Fruit fly (Drosophila melanogaster) whole organism, embryonic: ENCODE results near the gene CG43295.
A peak's percentile ranks its signal among the peaks of the same experiment; 100 is the strongest.

Source experiments
- BEAF-32 ChIP-seq: fragments of 200-800 bp; sonication (Bioruptor generic); optimal IDR thresholded peaks from 3 replicates; lab custom pipeline; 2017; ENCODE audit warnings: missing biosample characterization, missing genetic modification characterization, mild to moderate bottlenecking, moderate library complexity, missing genetic modification reagents
- C15 ChIP-seq: fragments of 200-800 bp; sonication (Bioruptor generic); IDR thresholded peaks from 3 replicates; pipeline ENCODE4 v1.3.6; 2022; ENCODE audit warnings: missing biosample characterization, missing genetic modification characterization
- CG1024 ChIP-seq: fragments of 200-800 bp; sonication (Bioruptor generic); IDR thresholded peaks from 2 replicates; pipeline ENCODE4 v1.3.6; 2022; ENCODE audit warnings: missing biosample characterization, missing genetic modification characterization
- CG11398 ChIP-seq: fragments of 200-800 bp; sonication (Bioruptor generic); optimal IDR thresholded peaks from 2 replicates; lab custom pipeline; 2016; ENCODE audit warnings: missing biosample characterization, missing genetic modification characterization
- CG11560 ChIP-seq: fragments of 200-800 bp; sonication (Bioruptor generic); IDR thresholded peaks from 3 replicates; pipeline ENCODE4 v1.3.6; 2022; ENCODE audit warnings: missing biosample characterization, missing genetic modification characterization
- CG13123 ChIP-seq: fragments of 200-800 bp; sonication (Bioruptor generic); optimal IDR thresholded peaks from 2 replicates; lab custom pipeline; 2016; ENCODE audit warnings: missing biosample characterization, missing genetic modification characterization
- CG14860 ChIP-seq: fragments of 200-800 bp; sonication (Bioruptor generic); IDR thresholded peaks from 3 replicates; pipeline ENCODE4 v1.3.6; 2022; ENCODE audit warnings: missing biosample characterization, missing genetic modification characterization; ENCODE audit not compliant: partially characterized antibody
- CG1792 ChIP-seq: fragments of 200-800 bp; sonication (Bioruptor generic); optimal IDR thresholded peaks from 2 replicates; lab custom pipeline; 2016; ENCODE audit warnings: missing biosample characterization, missing genetic modification characterization
- CG2120 ChIP-seq: fragments of 200-800 bp; sonication (Bioruptor generic); optimal IDR thresholded peaks from 3 replicates; lab custom pipeline; 2016; ENCODE audit warnings: missing biosample characterization, missing genetic modification characterization
- CG2199 ChIP-seq: fragments of 200-800 bp; sonication (Bioruptor generic); IDR thresholded peaks from 3 replicates; pipeline ENCODE4 v1.3.6; 2022; ENCODE audit warnings: missing biosample characterization, missing genetic modification characterization
- CG32767 ChIP-seq: fragments of 200-800 bp; sonication (Bioruptor generic); IDR thresholded peaks from 2 replicates; pipeline ENCODE4 v1.3.6; 2022; ENCODE audit warnings: missing biosample characterization, missing genetic modification characterization
- CG3407 ChIP-seq: fragments of 200-800 bp; sonication (Bioruptor generic); optimal IDR thresholded peaks from 2 replicates; lab custom pipeline; 2018; ENCODE audit warnings: missing biosample characterization, mild to moderate bottlenecking, missing genetic modification characterization
- CG4730 ChIP-seq: fragments of 200-800 bp; sonication (Bioruptor generic); IDR thresholded peaks from 2 replicates; pipeline ENCODE4 v1.3.6; 2022; ENCODE audit warnings: missing biosample characterization, missing genetic modification characterization
- CG6175 ChIP-seq: fragments of 200-800 bp; sonication (Bioruptor generic); IDR thresholded peaks from 3 replicates; pipeline ENCODE4 v1.3.6; 2022; ENCODE audit warnings: missing biosample characterization, missing genetic modification characterization
- CG6254 ChIP-seq: fragments of 200-800 bp; sonication (Bioruptor generic); optimal IDR thresholded peaks from 3 replicates; lab custom pipeline; 2017; ENCODE audit warnings: mild to moderate bottlenecking, missing biosample characterization, missing genetic modification reagents, missing genetic modification characterization
- CG7372 ChIP-seq: fragments of 200-800 bp; sonication (Bioruptor generic); IDR thresholded peaks from 2 replicates; pipeline ENCODE4 v1.3.6; 2022; ENCODE audit warnings: missing biosample characterization, missing genetic modification characterization
- CG8924 ChIP-seq: fragments of 200-800 bp; optimal IDR thresholded peaks from 3 replicates; lab custom pipeline; 2019; ENCODE audit warnings: missing biosample characterization, mild to moderate bottlenecking, missing genetic modification characterization, moderate library complexity
- CG8944 ChIP-seq: fragments of 200-800 bp; sonication (Bioruptor generic); optimal IDR thresholded peaks from 3 replicates; lab custom pipeline; 2016; ENCODE audit warnings: missing biosample characterization, missing genetic modification characterization
- D19B ChIP-seq: fragments of 200-800 bp; sonication (Bioruptor generic); optimal IDR thresholded peaks from 2 replicates; lab custom pipeline; 2017; ENCODE audit warnings: missing biosample characterization, mild to moderate bottlenecking, missing genetic modification characterization
- Dll ChIP-seq: fragments of 200-800 bp; sonication (Bioruptor generic); IDR thresholded peaks from 4 replicates; pipeline ENCODE4 v1.3.6; 2022; ENCODE audit warnings: missing biosample characterization, missing genetic modification characterization; ENCODE audit not compliant: partially characterized antibody
- Drgx ChIP-seq: fragments of 200-800 bp; sonication (Bioruptor generic); IDR thresholded peaks from 2 replicates; pipeline ENCODE4 v1.3.6; 2022; ENCODE audit warnings: missing biosample characterization, missing genetic modification characterization
- Fer1 ChIP-seq: fragments of 200-800 bp; sonication (Bioruptor generic); optimal IDR thresholded peaks from 2 replicates; lab custom pipeline; 2017; ENCODE audit warnings: missing biosample characterization, mild to moderate bottlenecking, missing genetic modification characterization
- Gsc ChIP-seq: fragments of 200-800 bp; sonication (Bioruptor generic); IDR thresholded peaks from 2 replicates; pipeline ENCODE4 v1.3.6; 2022; ENCODE audit warnings: missing biosample characterization, missing genetic modification characterization
- HLH3B ChIP-seq: fragments of 200-800 bp; sonication (Bioruptor generic); IDR thresholded peaks from 2 replicates; pipeline ENCODE4 v1.3.6; 2022; ENCODE audit warnings: missing biosample characterization, missing genetic modification characterization
- Lim3 ChIP-seq: fragments of 200-800 bp; sonication (Bioruptor generic); IDR thresholded peaks from 2 replicates; pipeline ENCODE4 v1.3.6; 2022; ENCODE audit warnings: missing biosample characterization, missing genetic modification characterization
- MESR4 ChIP-seq: fragments of 200-800 bp; sonication (Bioruptor generic); optimal IDR thresholded peaks from 2 replicates; lab custom pipeline; 2018; ENCODE audit warnings: missing biosample characterization, mild to moderate bottlenecking, missing genetic modification characterization, moderate library complexity
- Nf-YA ChIP-seq: fragments of 200-800 bp; sonication (Bioruptor generic); IDR thresholded peaks from 2 replicates; pipeline ENCODE4 v1.3.6; 2022; ENCODE audit warnings: missing biosample characterization, missing genetic modification characterization
- Oaz ChIP-seq: fragments of 200-800 bp; sonication (Bioruptor generic); IDR thresholded peaks from 2 replicates; pipeline ENCODE4 v1.3.6; 2022; ENCODE audit warnings: missing biosample characterization, missing genetic modification characterization
- Rfx ChIP-seq: fragments of 200-800 bp; sonication (Bioruptor generic); IDR thresholded peaks from 2 replicates; pipeline ENCODE4 v1.3.6; 2022; ENCODE audit warnings: missing biosample characterization, missing genetic modification characterization
- Scr ChIP-seq: fragments of 200-800 bp; sonication (Bioruptor generic); IDR thresholded peaks from 2 replicates; pipeline ENCODE4 v1.3.6; 2022; ENCODE audit warnings: missing biosample characterization, missing genetic modification characterization; ENCODE audit not compliant: partially characterized antibody
- Ssrp ChIP-seq: fragments of 200-800 bp; sonication (Bioruptor generic); optimal IDR thresholded peaks from 2 replicates; lab custom pipeline; 2018; ENCODE audit warnings: missing biosample characterization, mild to moderate bottlenecking, missing genetic modification characterization, moderate library complexity
- Vsx1 ChIP-seq: fragments of 200-800 bp; sonication (Bioruptor generic); optimal IDR thresholded peaks from 2 replicates; lab custom pipeline; 2017; ENCODE audit warnings: missing biosample characterization, mild to moderate bottlenecking, missing genetic modification characterization, missing genetic modification reagents
- ab ChIP-seq: fragments of 200-800 bp; sonication (Bioruptor generic); optimal IDR thresholded peaks from 2 replicates; lab custom pipeline; 2016; ENCODE audit warnings: missing biosample characterization, missing genetic modification characterization
- amos ChIP-seq: fragments of 200-800 bp; sonication (Bioruptor generic); IDR thresholded peaks from 2 replicates; pipeline ENCODE4 v1.3.6; 2022; ENCODE audit warnings: missing biosample characterization, missing genetic modification characterization; ENCODE audit not compliant: partially characterized antibody
- ato ChIP-seq: fragments of 200-800 bp; sonication (Bioruptor generic); IDR thresholded peaks from 2 replicates; pipeline ENCODE4 v1.3.6; 2022; ENCODE audit warnings: missing biosample characterization, missing genetic modification characterization; ENCODE audit not compliant: partially characterized antibody
- ci ChIP-seq: fragments of 200-800 bp; sonication (Bioruptor generic); IDR thresholded peaks from 3 replicates; pipeline ENCODE4 v1.3.6; 2022; ENCODE audit warnings: missing biosample characterization, missing genetic modification characterization
- exex ChIP-seq: fragments of 200-800 bp; sonication (Bioruptor generic); optimal IDR thresholded peaks from 4 replicates; lab custom pipeline; 2018; ENCODE audit warnings: missing biosample characterization, mild to moderate bottlenecking, missing genetic modification characterization, moderate library complexity
- fd64A ChIP-seq: fragments of 200-800 bp; sonication (Bioruptor generic); optimal IDR thresholded peaks from 3 replicates; lab custom pipeline; 2018; ENCODE audit warnings: missing biosample characterization, mild to moderate bottlenecking, missing genetic modification characterization
- gfzf ChIP-seq: fragments of 200-800 bp; sonication (Bioruptor generic); optimal IDR thresholded peaks from 2 replicates; lab custom pipeline; 2016; ENCODE audit warnings: missing biosample characterization, mild to moderate bottlenecking, missing genetic modification characterization, moderate library complexity
- grn ChIP-seq: fragments of 200-800 bp; sonication (Bioruptor generic); optimal IDR thresholded peaks from 3 replicates; lab custom pipeline; 2017; ENCODE audit warnings: missing biosample characterization, missing genetic modification characterization
- h ChIP-seq: fragments of >200 bp; optimal IDR thresholded peaks from 2 replicates; lab custom pipeline; 2017
- kni ChIP-seq: fragments of 200-800 bp; sonication (Bioruptor generic); optimal IDR thresholded peaks from 3 replicates; lab custom pipeline; 2017; ENCODE audit warnings: mild to moderate bottlenecking, missing biosample characterization, missing genetic modification reagents, missing genetic modification characterization
- lola ChIP-seq, 3 experiments: fragments of >200 bp in 2 of 3; fragments of 200-800 bp in 1 of 3; sonication (Bioruptor generic) in 1 of 3; optimal IDR thresholded peaks; 2 replicates each; lab custom pipeline; 2017 to 2019; ENCODE audit warnings: missing biosample characterization in 3 of 3, missing genetic modification characterization in 3 of 3, mild to moderate bottlenecking in 1 of 3, moderate library complexity in 1 of 3
- mam ChIP-seq: fragments of 200-800 bp; sonication (Bioruptor generic); optimal IDR thresholded peaks from 3 replicates; lab custom pipeline; 2016; ENCODE audit warnings: missing biosample characterization, missing genetic modification characterization
- org-1 ChIP-seq: fragments of 200-800 bp; sonication (Bioruptor generic); optimal IDR thresholded peaks from 2 replicates; lab custom pipeline; 2017; ENCODE audit warnings: missing biosample characterization, missing genetic modification characterization
- phol ChIP-seq: fragments of 200-800 bp; sonication (Bioruptor generic); optimal IDR thresholded peaks from 3 replicates; lab custom pipeline; 2018; ENCODE audit warnings: missing biosample characterization, mild to moderate bottlenecking, missing genetic modification characterization, moderate library complexity
- psq ChIP-seq: fragments of 200-800 bp; sonication (Bioruptor generic); optimal IDR thresholded peaks from 2 replicates; lab custom pipeline; 2017; ENCODE audit warnings: missing biosample characterization, missing genetic modification characterization
- run ChIP-seq: fragments of 200-800 bp; sonication (Bioruptor generic); optimal IDR thresholded peaks from 3 replicates; lab custom pipeline; 2018; ENCODE audit warnings: missing biosample characterization, mild to moderate bottlenecking, missing genetic modification characterization
- scrt ChIP-seq: fragments of 200-800 bp; sonication (Bioruptor generic); optimal IDR thresholded peaks from 2 replicates; lab custom pipeline; 2018; ENCODE audit warnings: missing biosample characterization, mild to moderate bottlenecking, missing genetic modification characterization, moderate library complexity
- sens ChIP-seq: fragments of 200-800 bp; sonication (Bioruptor generic); peaks from one replicate; lab custom pipeline; 2016; ENCODE audit warnings: missing biosample characterization, missing genetic modification characterization
- stwl ChIP-seq: fragments of 200-800 bp; sonication (Bioruptor generic); optimal IDR thresholded peaks from 3 replicates; lab custom pipeline; 2018; ENCODE audit warnings: missing biosample characterization, mild to moderate bottlenecking, missing genetic modification characterization, moderate library complexity
- vfl ChIP-seq: fragments of 200-800 bp; sonication (Bioruptor generic); optimal IDR thresholded peaks from 2 replicates; lab custom pipeline; 2016; ENCODE audit warnings: missing biosample characterization, missing genetic modification characterization

CG43295 gene

DNA sequence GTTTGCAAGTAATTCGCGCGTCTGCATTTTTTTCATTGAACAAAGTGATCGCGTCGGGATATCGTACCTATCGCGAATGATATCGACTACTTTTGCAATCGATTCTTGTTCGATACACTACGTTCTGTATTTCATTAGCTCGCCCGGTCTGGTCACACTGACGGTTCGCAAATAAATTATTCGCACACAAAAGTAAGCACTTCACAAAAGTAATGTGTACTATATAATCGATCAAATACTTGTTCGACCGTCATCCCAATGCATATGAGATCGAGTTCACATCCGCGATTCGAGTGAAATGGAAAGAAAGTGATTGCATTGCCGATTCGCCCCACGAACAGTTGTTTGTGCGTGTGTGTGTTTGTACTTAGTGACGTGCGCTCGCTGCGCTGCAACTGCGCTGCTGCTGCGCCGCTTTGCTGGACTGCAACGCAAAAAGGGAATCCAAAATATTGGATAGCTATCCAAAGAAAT lies 15.3 kb upstream of the CG43295 start, which contains the start of the genes CG5235 and ClC-c (continued):
- TF ChIP-seq MESR4 (GFP tag; lab: Kevin White, UChicago) (peak; percentile 96), Drgx (GFP tag; lab: Robert Waterston, UW) (no peak), kni (no peak), CG2120 (GFP tag; lab: Kevin White, UChicago) (peak; percentile 9), grn (GFP tag; lab: Kevin White, UChicago) (no peak), CG8944 (no peak), ato (GFP tag; lab: Robert Waterston, UW) (peak; percentile 78), Fer1 (GFP tag; lab: Kevin White, UChicago) (peak; percentile 38), phol (tag; lab: Kevin White, UChicago) (no peak), CG14860 (GFP tag; lab: Robert Waterston, UW) (peak; percentile 72), Gsc (GFP tag; lab: Robert Waterston, UW) (no peak), psq (GFP tag; lab: Kevin White, UChicago) (no peak), Vsx1 (GFP tag; lab: Kevin White, UChicago) (no peak), ab (GFP tag; lab: Kevin White, UChicago) (no peak), exex (tag; lab: Kevin White, UChicago) (no peak), CG6175 (GFP tag; lab: Robert Waterston, UW) (no peak), h (lab: Kevin White, UChicago) (no peak), CG3407 (no peak), vfl (GFP tag; lab: Kevin White, UChicago) (no peak), C15 (no peak), CG13123 (GFP tag; lab: Kevin White, UChicago) (no peak), CG6254 (GFP tag; lab: Kevin White, UChicago) (no peak), CG8924 (peak; percentile 36), amos (GFP tag; lab: Robert Waterston, UW) (peak; percentile 87), BEAF-32 (GFP tag; lab: Kevin White, UChicago) (peak; percentile 79), scrt (GFP tag; lab: Kevin White, UChicago) (no peak), Scr (peak; percentile 70), Lim3 (GFP tag; lab: Robert Waterston, UW) (no peak), Oaz (GFP tag; lab: Robert Waterston, UW) (no peak), stwl (tag; lab: Kevin White, UChicago) (peak; percentile 65), CG32767 (GFP tag; lab: Robert Waterston, UW) (no peak), Nf-YA (GFP tag; lab: Robert Waterston, UW) (no peak), org-1 (GFP tag; lab: Kevin White, UChicago) (no peak), lola (GFP tag; optimal IDR thresholded peaks at IDR 0.05; lab: Kevin White, UChicago) (no peak), Ssrp (tag; lab: Kevin White, UChicago) (no peak), fd64A (GFP tag; lab: Kevin White, UChicago) (no peak), CG2199 (GFP tag; lab: Robert Waterston, UW) (no peak), CG11560 (tag; lab: Robert Waterston, UW) (peak; percentile 97), mam (no peak), ci (GFP tag; lab: Robert Waterston, UW) (peak; percentile 25; the same call in 1 of the 3 replicates), CG11398 (GFP tag; lab: Kevin White, UChicago) (no peak), sens (GFP tag; lab: Kevin White, UChicago) (peak; percentile 37), D19B (GFP tag; lab: Kevin White, UChicago) (no peak), CG1024 (GFP tag; lab: Robert Waterston, UW) (no peak), CG4730 (GFP tag; lab: Robert Waterston, UW) (no peak), Rfx (GFP tag; lab: Robert Waterston, UW) (no peak), CG7372 (GFP tag; lab: Robert Waterston, UW) (no peak), gfzf (peak; percentile 88), Dll (peak; percentile 83), HLH3B (GFP tag; lab: Robert Waterston, UW) (no peak), CG1792 (GFP tag; lab: Kevin White, UChicago) (no peak), run (no peak)
